Fruit fly (Drosophila melanogaster) whole organism, pupa: ENCODE data around the gene CG43901.

Experiments
- CG10348 ChIP-seq: fragments of 200-800 bp; sonication (Bioruptor generic); IDR thresholded peaks from 2 replicates; pipeline ENCODE4 v1.3.6; 2022; ENCODE audit warnings: missing biosample characterization, missing genetic modification characterization
- CG12605 ChIP-seq: fragments of 200-800 bp; sonication (Bioruptor generic); IDR thresholded peaks from 2 replicates; pipeline ENCODE4 v1.3.6; 2022; ENCODE audit warnings: missing biosample characterization, missing genetic modification characterization
- CG14655 ChIP-seq: fragments of 200-800 bp; sonication (Bioruptor generic); optimal IDR thresholded peaks from 3 replicates; lab custom pipeline; 2017; ENCODE audit warnings: mild to moderate bottlenecking, missing biosample characterization, missing genetic modification reagents, missing genetic modification characterization
- CG15710 ChIP-seq: fragments of 200-800 bp; sonication (Bioruptor generic); optimal IDR thresholded peaks from 2 replicates; lab custom pipeline; 2018; ENCODE audit warnings: missing biosample characterization, mild to moderate bottlenecking, missing genetic modification characterization, moderate library complexity
- CG17806 ChIP-seq: fragments of 200-800 bp; sonication (Bioruptor generic); optimal IDR thresholded peaks from 2 replicates; lab custom pipeline; 2018; ENCODE audit warnings: missing biosample characterization, mild to moderate bottlenecking, missing genetic modification characterization, moderate library complexity
- CG34367 ChIP-seq: fragments of 200-800 bp; sonication (Bioruptor generic); optimal IDR thresholded peaks from 2 replicates; lab custom pipeline; 2018; ENCODE audit warnings: missing biosample characterization, mild to moderate bottlenecking, missing genetic modification characterization
- CG8301 ChIP-seq: fragments of 200-800 bp; sonication (Bioruptor generic); optimal IDR thresholded peaks from 2 replicates; lab custom pipeline; 2018; ENCODE audit warnings: missing biosample characterization, mild to moderate bottlenecking, missing genetic modification characterization
- CG9948 ChIP-seq: fragments of 200-800 bp; sonication (Bioruptor generic); optimal IDR thresholded peaks from 2 replicates; lab custom pipeline; 2018; ENCODE audit warnings: missing biosample characterization, mild to moderate bottlenecking, missing genetic modification characterization, moderate library complexity
- D1 ChIP-seq: fragments of 200-800 bp; sonication (Bioruptor generic); optimal IDR thresholded peaks from 2 replicates; lab custom pipeline; 2018; ENCODE audit warnings: missing biosample characterization, mild to moderate bottlenecking, missing genetic modification characterization, moderate library complexity
- EcR ChIP-seq: fragments of 200-800 bp; sonication (Bioruptor generic); optimal IDR thresholded peaks from 3 replicates; lab custom pipeline; 2019; ENCODE audit warnings: missing biosample characterization, missing genetic modification characterization, mild to moderate bottlenecking, moderate library complexity, missing genetic modification reagents
- Ets98B ChIP-seq: fragments of 200-800 bp; sonication (Bioruptor generic); IDR thresholded peaks from 2 replicates; pipeline ENCODE4 v1.3.6; 2022; ENCODE audit warnings: missing biosample characterization, missing genetic modification characterization
- Pif1A ChIP-seq: fragments of 200-800 bp; sonication (Bioruptor generic); optimal IDR thresholded peaks from 3 replicates; lab custom pipeline; 2016; ENCODE audit warnings: missing biosample characterization, missing genetic modification characterization
- Pif1B ChIP-seq: fragments of 200-800 bp; sonication (Bioruptor generic); optimal IDR thresholded peaks from 3 replicates; lab custom pipeline; 2016; ENCODE audit warnings: missing biosample characterization, missing genetic modification characterization
- Snoo ChIP-seq: fragments of 200-800 bp; sonication (Bioruptor generic); optimal IDR thresholded peaks from 3 replicates; lab custom pipeline; 2017; ENCODE audit warnings: missing biosample characterization, mild to moderate bottlenecking, missing genetic modification characterization, inconsistent platforms

dm6 chrX:10927110-10927509 is 21.5 kb downstream of the CG43901 start, which contains the start of gene CG2145:
- TF ChIP-seq EcR (GFP tag; lab: Kevin White, UChicago) (peak; percentile 24), CG10348 (GFP tag; lab: Robert Waterston, UW) (no peak), CG8301 (no peak), CG14655 (no peak), Pif1A (peak; percentile 13), CG15710 (tag; lab: Kevin White, UChicago) (peak; percentile 18), Ets98B (peak; percentile 92), CG17806 (tag; lab: Kevin White, UChicago) (peak; percentile 2), D1 (tag; lab: Kevin White, UChicago) (no peak), CG34367 (tag; lab: Kevin White, UChicago) (no peak), CG12605 (GFP tag; lab: Robert Waterston, UW) (peak; percentile 67), Snoo (tag; lab: Kevin White, UChicago) (peak; percentile 31), CG9948 (no peak), Pif1B (GFP tag; lab: Kevin White, UChicago) (peak; percentile 57)
